Fruit fly (Drosophila melanogaster) whole organism, embryonic: ENCODE data around the gene par-6.

Experiments used
- Ada2b ChIP-seq: fragments of 200-800 bp; sonication (Bioruptor generic); IDR thresholded peaks from 2 replicates; pipeline ENCODE4 v1.3.6; 2022; ENCODE audit warnings: missing biosample characterization, missing genetic modification characterization
- Asciz ChIP-seq: fragments of 200-800 bp; sonication (Bioruptor generic); optimal IDR thresholded peaks from 2 replicates; lab custom pipeline; 2017; ENCODE audit warnings: missing biosample characterization, mild to moderate bottlenecking, missing genetic modification characterization, missing genetic modification reagents
- Awh ChIP-seq: fragments of 200-800 bp; sonication (Bioruptor generic); IDR thresholded peaks from 2 replicates; pipeline ENCODE4, ENCODE4 v1.3.6; 2022; ENCODE audit warnings: missing biosample characterization, missing genetic modification characterization
- B-H1 ChIP-seq: fragments of 200-800 bp; sonication (Bioruptor generic); IDR thresholded peaks from 3 replicates; pipeline ENCODE4 v1.3.6; 2022; ENCODE audit warnings: missing biosample characterization, missing genetic modification characterization
- CG1024 ChIP-seq: fragments of 200-800 bp; sonication (Bioruptor generic); IDR thresholded peaks from 2 replicates; pipeline ENCODE4 v1.3.6; 2022; ENCODE audit warnings: missing biosample characterization, missing genetic modification characterization
- CG14667 ChIP-seq: fragments of 200-800 bp; sonication (Bioruptor generic); IDR thresholded peaks from 2 replicates; pipeline ENCODE4 v1.3.6; 2022; ENCODE audit warnings: missing biosample characterization, missing genetic modification characterization
- CG15269 ChIP-seq: fragments of 200-800 bp; sonication (Bioruptor generic); optimal IDR thresholded peaks from 2 replicates; lab custom pipeline; 2018; ENCODE audit warnings: missing biosample characterization, mild to moderate bottlenecking, missing genetic modification characterization, moderate library complexity
- CG15514 ChIP-seq: fragments of 200-800 bp; sonication (Bioruptor generic); optimal IDR thresholded peaks from 3 replicates; lab custom pipeline; 2017; ENCODE audit warnings: missing biosample characterization, missing genetic modification characterization, mild to moderate bottlenecking, moderate library complexity, missing genetic modification reagents
- CG16815 ChIP-seq: fragments of 200-800 bp; sonication (Bioruptor generic); optimal IDR thresholded peaks from 3 replicates; lab custom pipeline; 2017; ENCODE audit warnings: missing biosample characterization, mild to moderate bottlenecking, missing genetic modification characterization
- CG2116 ChIP-seq: fragments of 200-800 bp; sonication (Bioruptor generic); optimal IDR thresholded peaks from 3 replicates; lab custom pipeline; 2018; ENCODE audit warnings: missing biosample characterization, mild to moderate bottlenecking, missing genetic modification characterization
- CG31224 ChIP-seq: fragments of 200-800 bp; sonication (Bioruptor generic); IDR thresholded peaks from 2 replicates; pipeline ENCODE4 v1.3.6; 2022; ENCODE audit warnings: missing biosample characterization, missing genetic modification characterization
- CG43689 ChIP-seq: fragments of 200-800 bp; sonication (Bioruptor generic); IDR thresholded peaks from 2 replicates; pipeline ENCODE4 v1.3.6; 2022; ENCODE audit warnings: missing biosample characterization, missing genetic modification characterization
- CG4404 ChIP-seq: fragments of 200-800 bp; sonication (Bioruptor generic); IDR thresholded peaks from 2 replicates; pipeline ENCODE4 v1.3.6; 2022; ENCODE audit warnings: missing biosample characterization, missing genetic modification characterization
- CG6175 ChIP-seq: fragments of 200-800 bp; sonication (Bioruptor generic); IDR thresholded peaks from 3 replicates; pipeline ENCODE4 v1.3.6; 2022; ENCODE audit warnings: missing biosample characterization, missing genetic modification characterization
- CG7928 ChIP-seq: fragments of 200-800 bp; sonication (Bioruptor generic); optimal IDR thresholded peaks from 2 replicates; lab custom pipeline; 2017; ENCODE audit warnings: missing biosample characterization, mild to moderate bottlenecking, missing genetic modification characterization
- CG7963 ChIP-seq: fragments of 200-800 bp; sonication (Bioruptor generic); IDR thresholded peaks from 3 replicates; pipeline ENCODE4 v1.3.6; 2022; ENCODE audit warnings: missing biosample characterization, missing genetic modification characterization; ENCODE audit not compliant: partially characterized antibody
- CG8924 ChIP-seq: fragments of 200-800 bp; optimal IDR thresholded peaks from 3 replicates; lab custom pipeline; 2019; ENCODE audit warnings: missing biosample characterization, mild to moderate bottlenecking, missing genetic modification characterization, moderate library complexity
- CG9727 ChIP-seq: fragments of 200-800 bp; sonication (Bioruptor generic); optimal IDR thresholded peaks from 3 replicates; lab custom pipeline; 2017; ENCODE audit warnings: missing biosample characterization, mild to moderate bottlenecking, missing genetic modification characterization
- CG9932 ChIP-seq: fragments of 200-800 bp; sonication (Bioruptor generic); IDR thresholded peaks from 2 replicates; pipeline ENCODE4 v1.3.6; 2022; ENCODE audit warnings: missing biosample characterization, missing genetic modification characterization
- D19B ChIP-seq: fragments of 200-800 bp; sonication (Bioruptor generic); optimal IDR thresholded peaks from 2 replicates; lab custom pipeline; 2017; ENCODE audit warnings: missing biosample characterization, mild to moderate bottlenecking, missing genetic modification characterization
- Deaf1 ChIP-seq: fragments of 200-800 bp; optimal IDR thresholded peaks from 3 replicates; lab custom pipeline; 2019; ENCODE audit warnings: missing biosample characterization, mild to moderate bottlenecking, missing genetic modification characterization, moderate library complexity
- Hsf ChIP-seq: fragments of 200-800 bp; sonication (Bioruptor generic); optimal IDR thresholded peaks from 3 replicates; lab custom pipeline; 2016; ENCODE audit warnings: missing biosample characterization, missing genetic modification characterization
- Kr ChIP-seq: fragments of 200-800 bp; sonication (Bioruptor generic); optimal IDR thresholded peaks from 2 replicates; lab custom pipeline; 2017; ENCODE audit warnings: missing biosample characterization, mild to moderate bottlenecking, missing genetic modification characterization
- MTF-1 ChIP-seq: fragments of 200-800 bp; sonication (Bioruptor generic); optimal IDR thresholded peaks from 2 replicates; lab custom pipeline; 2018; ENCODE audit warnings: missing biosample characterization, mild to moderate bottlenecking, missing genetic modification characterization, borderline replicate concordance
- PHDP ChIP-seq: fragments of 200-800 bp; sonication (Bioruptor generic); optimal IDR thresholded peaks from 3 replicates; lab custom pipeline; 2018; ENCODE audit warnings: missing biosample characterization, mild to moderate bottlenecking, missing genetic modification characterization, moderate library complexity
- Ptx1 ChIP-seq: fragments of 200-800 bp; sonication (Bioruptor generic); IDR thresholded peaks from 2 replicates; pipeline ENCODE4 v1.3.6; 2022; ENCODE audit warnings: missing biosample characterization, missing genetic modification characterization
- Ravus ChIP-seq: fragments of 200-800 bp; sonication (Bioruptor generic); IDR thresholded peaks from 2 replicates; pipeline ENCODE4 v1.3.6; 2022; ENCODE audit warnings: missing biosample characterization, missing genetic modification characterization
- Ssrp ChIP-seq: fragments of 200-800 bp; sonication (Bioruptor generic); optimal IDR thresholded peaks from 2 replicates; lab custom pipeline; 2018; ENCODE audit warnings: missing biosample characterization, mild to moderate bottlenecking, missing genetic modification characterization, moderate library complexity
- Xbp1 ChIP-seq: fragments of 200-800 bp; sonication (Bioruptor generic); optimal IDR thresholded peaks from 3 replicates; lab custom pipeline; 2016; ENCODE audit warnings: missing biosample characterization, mild to moderate bottlenecking, missing genetic modification characterization
- al ChIP-seq: fragments of 200-800 bp; sonication (Bioruptor generic); IDR thresholded peaks from 2 replicates; pipeline ENCODE4 v1.3.6; 2022; ENCODE audit warnings: missing biosample characterization, missing genetic modification characterization
- bigmax ChIP-seq: fragments of 200-800 bp; sonication (Bioruptor generic); optimal IDR thresholded peaks from 2 replicates; lab custom pipeline; 2018; ENCODE audit warnings: missing biosample characterization, mild to moderate bottlenecking, missing genetic modification characterization
- bsh ChIP-seq, 2 experiments: fragments of 200-800 bp; sonication (Bioruptor generic); optimal IDR thresholded peaks; 2 replicates each; lab custom pipeline; 2017 to 2018; ENCODE audit warnings: mild to moderate bottlenecking in 2 of 2, missing biosample characterization in 2 of 2, missing genetic modification characterization in 2 of 2, moderate library complexity in 1 of 2
- crp ChIP-seq, 2 experiments: fragments of 200-800 bp; sonication (Bioruptor generic); optimal IDR thresholded peaks; 2 replicates in 1 of 2; 3 replicates in 1 of 2; lab custom pipeline; 2017; ENCODE audit warnings: missing biosample characterization in 2 of 2, missing genetic modification characterization in 2 of 2, mild to moderate bottlenecking in 1 of 2, moderate library complexity in 1 of 2
- dpn ChIP-seq, 2 experiments: fragments of 200-800 bp; sonication (Bioruptor generic); optimal IDR thresholded peaks; 3 replicates each; lab custom pipeline; 2016; ENCODE audit warnings: missing biosample characterization in 2 of 2, missing genetic modification characterization in 2 of 2
- eve ChIP-seq, 2 experiments: fragments of >200 bp; optimal IDR thresholded peaks; 2 replicates each; lab custom pipeline; 2017; ENCODE audit warnings: missing biosample characterization in 2 of 2, missing genetic modification characterization in 2 of 2
- fd96Cb ChIP-seq: fragments of 200-800 bp; sonication (Bioruptor generic); optimal IDR thresholded peaks from 2 replicates; lab custom pipeline; 2018; ENCODE audit warnings: missing biosample characterization, mild to moderate bottlenecking, missing genetic modification characterization, moderate library complexity
- hkb ChIP-seq, 2 experiments: fragments of 200-800 bp in 1 of 2; fragments of >200 bp in 1 of 2; sonication (Bioruptor generic) in 1 of 2; IDR thresholded peaks in 1 of 2; optimal IDR thresholded peaks in 1 of 2; 2 replicates each; pipeline versions ENCODE4 v1.3.6 to Lab custom; 2017 to 2022; ENCODE audit warnings: missing biosample characterization in 1 of 2, missing genetic modification characterization in 1 of 2
- jumu ChIP-seq: fragments of 200-800 bp; sonication (Bioruptor generic); optimal IDR thresholded peaks from 3 replicates; lab custom pipeline; 2016; ENCODE audit warnings: missing biosample characterization, missing genetic modification characterization
- lilli ChIP-seq: fragments of 200-800 bp; sonication (Bioruptor generic); optimal IDR thresholded peaks from 3 replicates; lab custom pipeline; 2016; ENCODE audit warnings: missing biosample characterization, missing genetic modification characterization
- pan ChIP-seq, 4 experiments: fragments of >200 bp in 3 of 4; fragments of 200-800 bp in 1 of 4; sonication (Bioruptor generic) in 1 of 4; optimal IDR thresholded peaks in 3 of 4; IDR thresholded peaks in 1 of 4; 2 replicates each; pipeline versions ENCODE4 v1.3.6 to Lab custom; 2017 to 2022; ENCODE audit warnings: missing biosample characterization in 2 of 4, missing genetic modification characterization in 2 of 4, mixed read lengths in 1 of 4
- sima ChIP-seq: fragments of 200-800 bp; sonication (Bioruptor generic); optimal IDR thresholded peaks from 2 replicates; lab custom pipeline; 2016; ENCODE audit warnings: missing biosample characterization, missing genetic modification characterization
- slbo ChIP-seq: fragments of 200-800 bp; sonication (Bioruptor generic); IDR thresholded peaks from 2 replicates; pipeline ENCODE4 v1.3.6; 2022; ENCODE audit warnings: missing biosample characterization, missing genetic modification characterization
- so ChIP-seq: fragments of 200-800 bp; sonication (Bioruptor generic); IDR thresholded peaks from 3 replicates; pipeline ENCODE4 v1.3.6; 2022; ENCODE audit warnings: missing biosample characterization, missing genetic modification characterization
- sqz ChIP-seq: fragments of 200-800 bp; sonication (Bioruptor generic); optimal IDR thresholded peaks from 3 replicates; lab custom pipeline; 2018; ENCODE audit warnings: missing biosample characterization, mild to moderate bottlenecking, missing genetic modification characterization
- tgo ChIP-seq: fragments of 200-800 bp; sonication (Bioruptor generic); IDR thresholded peaks from 3 replicates; pipeline ENCODE4 v1.3.6; 2022; ENCODE audit warnings: missing biosample characterization, missing genetic modification characterization
- tll ChIP-seq, 2 experiments: fragments of 200-800 bp in 1 of 2; fragments of >200 bp in 1 of 2; sonication (Bioruptor generic) in 1 of 2; optimal IDR thresholded peaks; 2 replicates each; lab custom pipeline; 2017 to 2019; ENCODE audit warnings: missing biosample characterization in 2 of 2, missing genetic modification characterization in 2 of 2, mild to moderate bottlenecking in 1 of 2, moderate library complexity in 1 of 2
- zen ChIP-seq: fragments of 200-800 bp; sonication (Bioruptor generic); optimal IDR thresholded peaks from 3 replicates; lab custom pipeline; 2018; ENCODE audit warnings: missing biosample characterization, mild to moderate bottlenecking, missing genetic modification characterization, moderate library complexity

Gene par-6

dm6 chrX:17712995-17713739 lies 10.0 kb downstream of the par-6 start (continued):
- TF ChIP-seq CG8924 (tag; lab: Kevin White, UChicago): peak; percentile 80
- peak; percentile 50 for TF ChIP-seq Xbp1 (GFP tag; lab: Kevin White, UChicago)
- no peak for TF ChIP-seq pan (optimal IDR thresholded peaks at IDR 0.05; lab: Kevin White, UChicago)
- peak in 1 of 2 experiments; percentile 70 for TF ChIP-seq pan (GFP tag; optimal IDR thresholded peaks at IDR 0.05 in 1 of 2, IDR thresholded peaks at IDR 0.05 in 1 of 2)
- TF ChIP-seq MTF-1 (GFP tag; lab: Kevin White, UChicago): peak; percentile 37
- no peak for TF ChIP-seq CG43689 (GFP tag; lab: Robert Waterston, UW)
- no peak for TF ChIP-seq sima
- no peak; the same call in 2 of the 3 replicates for TF ChIP-seq CG6175 (GFP tag; lab: Robert Waterston, UW)
- TF ChIP-seq Asciz (GFP tag; lab: Kevin White, UChicago): peak; percentile 54
- no peak for TF ChIP-seq crp (GFP tag; optimal IDR thresholded peaks at IDR 0.05; lab: Kevin White, UChicago)
- TF ChIP-seq CG1024 (GFP tag; lab: Robert Waterston, UW): peak; percentile 53
- TF ChIP-seq CG14667: no peak
- peak; percentile 47 for TF ChIP-seq Ssrp (tag; lab: Kevin White, UChicago)
- TF ChIP-seq Hsf: no peak
- 0 out of 2 replicates have a peak, but pooled peaks have one; percentile 6 for TF ChIP-seq al (GFP tag; lab: Robert Waterston, UW)
- no peak for TF ChIP-seq bigmax (GFP tag; lab: Kevin White, UChicago)
- TF ChIP-seq CG2116 (GFP tag; lab: Kevin White, UChicago): peak; percentile 37
- peak; percentile 52 for TF ChIP-seq zen (tag; lab: Kevin White, UChicago)
- TF ChIP-seq CG9932 (GFP tag; lab: Robert Waterston, UW): peak; percentile 16; the same call in 1 of the 2 replicates
- peak; percentile 66 for TF ChIP-seq Ptx1
- TF ChIP-seq CG15269 (tag; lab: Kevin White, UChicago): peak; percentile 67
- peak in 1 of 2 experiments; percentile 44 for TF ChIP-seq bsh (GFP tag; optimal IDR thresholded peaks at IDR 0.05; lab: Kevin White, UChicago)
- TF ChIP-seq tll (GFP tag; optimal IDR thresholded peaks at IDR 0.05; lab: Kevin White, UChicago): peak in 1 of 2 experiments; percentile 87
- TF ChIP-seq CG9727 (GFP tag; lab: Kevin White, UChicago): peak; percentile 82
- peak; percentile 36 for TF ChIP-seq Deaf1
- 0 out of 3 replicates have a peak, but pooled peaks have one; percentile 54 for TF ChIP-seq so (GFP tag; lab: Robert Waterston, UW)
- TF ChIP-seq CG7963: no peak
- TF ChIP-seq dpn (GFP tag; optimal IDR thresholded peaks at IDR 0.05; lab: Kevin White, UChicago): peak in 1 of 2 experiments; percentile 18
- peak; percentile 36; the same call in 2 of the 3 replicates for TF ChIP-seq tgo (GFP tag; lab: Robert Waterston, UW)
- TF ChIP-seq slbo (GFP tag; lab: Robert Waterston, UW): peak; percentile 40
- TF ChIP-seq lilli (GFP tag; lab: Kevin White, UChicago): no peak
- TF ChIP-seq fd96Cb (tag; lab: Kevin White, UChicago): peak; percentile 43
- TF ChIP-seq CG31224 (GFP tag; lab: Robert Waterston, UW): peak; percentile 53
- no peak for TF ChIP-seq eve (GFP tag; optimal IDR thresholded peaks at IDR 0.05; lab: Kevin White, UChicago)
- TF ChIP-seq CG16815 (GFP tag; lab: Kevin White, UChicago): peak; percentile 33
- peak; percentile 50 for TF ChIP-seq CG4404 (GFP tag; lab: Robert Waterston, UW)
- TF ChIP-seq B-H1: peak; percentile 65; the same call in 2 of the 3 replicates
- no peak for TF ChIP-seq Kr (GFP tag; lab: Kevin White, UChicago)
- TF ChIP-seq Ravus (GFP tag; lab: Robert Waterston, UW): peak; percentile 13; the same call in 1 of the 2 replicates
- peak; percentile 66 for TF ChIP-seq Ada2b (GFP tag; lab: Robert Waterston, UW)
- TF ChIP-seq hkb (optimal IDR thresholded peaks at IDR 0.05; lab: Kevin White, UChicago): no peak
- TF ChIP-seq hkb (GFP tag; IDR thresholded peaks at IDR 0.05; lab: Robert Waterston, UW): peak; percentile 38; the same call in 1 of the 2 replicates
- TF ChIP-seq CG7928 (GFP tag; lab: Kevin White, UChicago): no peak
- peak; percentile 17 for TF ChIP-seq D19B
- TF ChIP-seq sqz (GFP tag; lab: Kevin White, UChicago): peak; percentile 24
- peak; percentile 57 for TF ChIP-seq PHDP (tag; lab: Kevin White, UChicago)
- TF ChIP-seq jumu (GFP tag; lab: Kevin White, UChicago): no peak
- TF ChIP-seq Awh (GFP tag; lab: Robert Waterston, UW): 0 out of 2 replicates have a peak, but pooled peaks have one; percentile 37
- TF ChIP-seq CG15514 (GFP tag; lab: Kevin White, UChicago): peak; percentile 33
